Fruit fly (Drosophila melanogaster): ENCODE measurements around the gene CG12496.

Gene CG12496

dm6 chrX:2447750-2448299 is 37.1 kb upstream of the CG12496 start, which contains the start of gene z (continued):
- TF ChIP-seq CG14710 (tag; optimal IDR thresholded peaks at IDR 0.05) (peak; percentile 62), Chrac-16 (GFP tag; optimal IDR thresholded peaks at IDR 0.05) (no peak), caup (GFP tag; optimal IDR thresholded peaks at IDR 0.05; ENCODE audit: severe bottlenecking) (no peak), unc-4 (GFP tag; IDR thresholded peaks at IDR 0.05; ENCODE audit: partially characterized antibody) (peak; percentile 90), CG3065 (GFP tag; optimal IDR thresholded peaks at IDR 0.05) (no peak), Ravus (GFP tag; IDR thresholded peaks at IDR 0.05) (no peak), br (optimal IDR thresholded peaks at IDR 0.05) (no peak), amos (GFP tag; IDR thresholded peaks at IDR 0.05; ENCODE audit: partially characterized antibody) (peak; percentile 95), pho (GFP tag; optimal IDR thresholded peaks at IDR 0.05) (peak; percentile 34), CG15514 (GFP tag; optimal IDR thresholded peaks at IDR 0.05) (peak; percentile 59), CG9932 (GFP tag; IDR thresholded peaks at IDR 0.05) (peak; percentile 44; the same call in 1 of the 2 replicates), CG2116 (GFP tag; optimal IDR thresholded peaks at IDR 0.05) (peak; percentile 65), Med (GFP tag) (peak; percentile 75), unpg (GFP tag; optimal IDR thresholded peaks at IDR 0.05) (no peak), Bgb (GFP tag; IDR thresholded peaks at IDR 0.05; ENCODE audit: partially characterized antibody) (peak; percentile 93), zf30C (GFP tag; optimal IDR thresholded peaks at IDR 0.05) (no peak), Aef1 (GFP tag; IDR thresholded peaks at IDR 0.05) (no peak), CG8359 (GFP tag; optimal IDR thresholded peaks at IDR 0.05; ENCODE audit: borderline replicate concordance) (no peak), CG3847 (GFP tag; IDR thresholded peaks at IDR 0.05) (peak; percentile 12; the same call in 1 of the 2 replicates), nom (GFP tag; optimal IDR thresholded peaks at IDR 0.05) (peak; percentile 36), E2f1 (GFP tag; IDR thresholded peaks at IDR 0.05) (no peak), Lim3 (GFP tag; IDR thresholded peaks at IDR 0.05) (no peak), CG30403 (GFP tag; optimal IDR thresholded peaks at IDR 0.05) (peak; percentile 18), sqz (GFP tag; optimal IDR thresholded peaks at IDR 0.05) (no peak), E2f2 (GFP tag; IDR thresholded peaks at IDR 0.05) (peak; percentile 76), Hr39 (optimal IDR thresholded peaks at IDR 0.05) (peak; percentile 92), Opbp (GFP tag; IDR thresholded peaks at IDR 0.05; ENCODE audit: partially characterized antibody) (peak; percentile 91), pnt (GFP tag; optimal IDR thresholded peaks at IDR 0.05) (no peak), CG1832 (GFP tag; optimal IDR thresholded peaks at IDR 0.05) (no peak), cwo (GFP tag; optimal IDR thresholded peaks at IDR 0.05) (no peak), Dad (GFP tag; optimal IDR thresholded peaks at IDR 0.05) (no peak), HLHmδ (GFP tag; optimal IDR thresholded peaks at IDR 0.05) (no peak), NfI (GFP tag; optimal IDR thresholded peaks at IDR 0.05) (no peak), CG31224 (GFP tag; IDR thresholded peaks at IDR 0.05) (no peak), jumu (GFP tag; optimal IDR thresholded peaks at IDR 0.05) (no peak), emc (GFP tag; optimal IDR thresholded peaks at IDR 0.05) (no peak), sug (tag; optimal IDR thresholded peaks at IDR 0.05) (no peak), C15 (GFP tag; IDR thresholded peaks at IDR 0.05) (no peak), Sin3A (optimal IDR thresholded peaks at IDR 0.05) (peak; percentile 57), trem (tag; optimal IDR thresholded peaks at IDR 0.05) (peak; percentile 55), CG7928 (GFP tag; optimal IDR thresholded peaks at IDR 0.05) (no peak), CG16863 (GFP tag; optimal IDR thresholded peaks at IDR 0.05) (peak; percentile 52), Gug (GFP tag; IDR thresholded peaks at IDR 0.05) (no peak), stwl (tag; optimal IDR thresholded peaks at IDR 0.05) (peak; percentile 53), CG13287 (GFP tag; IDR thresholded peaks at IDR 0.05; ENCODE audit: partially characterized antibody) (peak; percentile 89), CG6654 (GFP tag; optimal IDR thresholded peaks at IDR 0.05) (no peak), phol (tag; optimal IDR thresholded peaks at IDR 0.05) (peak; percentile 31), CG32532 (GFP tag; IDR thresholded peaks at IDR 0.05) (no peak), Doc3 (GFP tag; IDR thresholded peaks at IDR 0.05; ENCODE audit: partially characterized antibody) (peak; percentile 85), en (GFP tag; optimal IDR thresholded peaks at IDR 0.05) (no peak), ci (GFP tag; IDR thresholded peaks at IDR 0.05) (no peak)

Data from whole organism, embryonic.